Fruit fly (Drosophila melanogaster) whole organism, adult: Measurements from ENCODE around the gene zfh2.

Experiments used
- CG5204 ChIP-seq: fragments of 200-800 bp; sonication (Bioruptor generic); optimal IDR thresholded peaks from 2 replicates; lab custom pipeline; 2016; ENCODE audit warnings: missing biosample characterization, missing genetic modification characterization
- Mnt ChIP-seq: fragments of 200-800 bp; sonication (Bioruptor generic); optimal IDR thresholded peaks from 2 replicates; lab custom pipeline; 2016; ENCODE audit warnings: missing biosample characterization, mild to moderate bottlenecking, missing genetic modification characterization
- toe ChIP-seq: fragments of 200-800 bp; sonication (Bioruptor generic); optimal IDR thresholded peaks from 2 replicates; lab custom pipeline; 2016; ENCODE audit warnings: missing biosample characterization, missing genetic modification characterization

dm6 chr4:483646-484045, 18.0 kb upstream of the zfh2 start:
- TF ChIP-seq CG5204 (GFP tag; lab: Kevin White, UChicago) (no peak), Mnt (GFP tag; lab: Kevin White, UChicago) (no peak), toe (GFP tag; lab: Kevin White, UChicago) (no peak)
